Worm (Caenorhabditis elegans) whole organism, L1 larva: ENCODE data around the gene pah-1.

Experiments used
- F16B12.6 ChIP-seq: fragments of 150-350 bp; optimal IDR thresholded peaks from 2 replicates; lab custom pipeline; 2014; ENCODE audit warnings: missing biosample characterization, missing genetic modification characterization
- elt-2 ChIP-seq: sonication (generic microtip); optimal IDR thresholded peaks from 2 replicates; lab custom pipeline; 2016; ENCODE audit warnings: missing genetic modification characterization, mild to moderate bottlenecking, inconsistent platforms, missing compliant biosample characterization, missing genetic modification reagents
- fkh-10 ChIP-seq: sonication (generic microtip); optimal IDR thresholded peaks from 2 replicates; lab custom pipeline; 2017; ENCODE audit warnings: missing biosample characterization, missing genetic modification reagents, missing genetic modification characterization
- snpc-4 ChIP-seq: fragments of 150-350 bp; optimal IDR thresholded peaks from 2 replicates; lab custom pipeline; 2014; ENCODE audit warnings: missing biosample characterization, missing genetic modification characterization

DNA sequence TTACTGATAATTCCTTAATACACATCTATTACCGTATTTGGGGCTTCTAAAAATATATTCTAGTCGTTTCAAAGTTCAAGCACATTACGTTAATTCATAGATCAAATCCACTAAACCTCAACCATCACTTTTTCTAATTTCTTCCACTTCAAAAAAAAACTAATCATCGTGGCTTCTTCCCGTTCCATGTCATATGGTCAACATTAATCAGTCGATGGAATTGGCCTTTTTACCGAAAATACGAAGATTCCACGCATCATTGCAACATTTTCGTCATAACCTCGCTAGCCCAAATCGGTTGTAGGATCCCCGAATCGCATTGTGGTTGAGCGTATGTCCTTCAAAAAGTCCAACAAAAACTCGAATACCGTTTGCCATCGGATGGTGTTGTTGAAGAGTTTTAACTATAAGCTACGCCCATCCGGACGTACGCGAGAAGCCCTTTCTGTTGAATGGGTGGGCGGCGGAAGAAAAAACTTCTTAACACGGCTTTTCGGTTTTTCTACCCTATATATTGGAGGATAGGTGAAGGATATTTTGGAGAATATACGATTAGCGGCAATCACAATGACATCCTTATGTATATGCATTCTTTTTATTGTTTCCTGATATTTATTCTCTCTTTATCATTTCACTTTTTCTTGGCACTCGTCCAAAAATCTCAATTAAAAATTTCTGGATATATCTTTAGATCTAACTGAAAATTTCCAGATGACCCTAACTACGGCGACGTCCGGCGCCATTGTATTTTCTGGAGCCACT is 34.3 kb downstream of the pah-1 start, which contains the start of gene rol-6:
- TF ChIP-seq F16B12.6 (tag; lab: Kevin White, UChicago), result no peak
- TF ChIP-seq fkh-10 (GFP tag; lab: Kevin White, UChicago), result no peak
- TF ChIP-seq snpc-4 (tag; lab: Kevin White, UChicago), result no peak
- no peak for TF ChIP-seq elt-2 (tag; lab: Kevin White, UChicago)
